Comparison of ENCODE assay signal across 7 worm cellular contexts in genomic region chrIII:7548963-7549362, ce11.
TF ChIP-seq lines count a peak whose summit lies in the region.

No protein-coding gene starts in this region.

TF ChIP-seq in whole organism, L1 larva, 84 proteins besides CTCF, POLR2A, EP300 and RAD21:
- TF ChIP-seq nhr-71 (tag; optimal IDR thresholded peaks at IDR 0.05; lab: Kevin White, UChicago) = peak; percentile 30
- TF ChIP-seq zip-4 (GFP tag; optimal IDR thresholded peaks at IDR 0.05; lab: Kevin White, UChicago) = no peak
- no peak for TF ChIP-seq swsn-7 (tag; optimal IDR thresholded peaks at IDR 0.05; lab: Kevin White, UChicago)
- TF ChIP-seq mab-9 (GFP tag; IDR thresholded peaks at IDR 0.05; lab: Robert Waterston, UW) = no peak
- no peak for TF ChIP-seq lsy-2 (tag; optimal IDR thresholded peaks at IDR 0.05; lab: Kevin White, UChicago)
- peak; percentile 75 for TF ChIP-seq lin-14 (GFP tag; optimal IDR thresholded peaks at IDR 0.05; lab: Kevin White, UChicago)
- TF ChIP-seq nhr-84 (tag; optimal IDR thresholded peaks at IDR 0.05; lab: Kevin White, UChicago) = no peak
- peak; percentile 20 for TF ChIP-seq rnt-1 (tag; optimal IDR thresholded peaks at IDR 0.05; lab: Kevin White, UChicago)
- no peak for TF ChIP-seq blmp-1 (tag; optimal IDR thresholded peaks at IDR 0.05; lab: Kevin White, UChicago)
- peak; percentile 52 for TF ChIP-seq pag-3 (tag; optimal IDR thresholded peaks at IDR 0.05; lab: Kevin White, UChicago; ENCODE audit: borderline replicate concordance, insufficient read depth)
- TF ChIP-seq lin-35 (GFP tag; optimal IDR thresholded peaks at IDR 0.05; lab: Kevin White, UChicago) = no peak
- TF ChIP-seq nhr-19 (GFP tag; conservative IDR thresholded peaks at IDR 0.05; lab: Robert Waterston, UW) = 0 out of 2 replicates have a peak, but pooled peaks have one; percentile 9
- no peak for TF ChIP-seq elt-2 (tag; optimal IDR thresholded peaks at IDR 0.05; lab: Kevin White, UChicago)

TF ChIP-seq in whole organism, L2 larva, 48 proteins besides CTCF, POLR2A, EP300 and RAD21 (continues in another document):
- no peak for TF ChIP-seq nhr-237 (tag; optimal IDR thresholded peaks at IDR 0.05; lab: Kevin White, UChicago)
- TF ChIP-seq nhr-21 (tag; optimal IDR thresholded peaks at IDR 0.05; lab: Kevin White, UChicago) = no peak
- TF ChIP-seq ceh-16 (tag; optimal IDR thresholded peaks at IDR 0.05; lab: Kevin White, UChicago) = no peak
- no peak for TF ChIP-seq C34F6.9 (tag; optimal IDR thresholded peaks at IDR 0.05; lab: Kevin White, UChicago)
- no peak for TF ChIP-seq aly-2 (tag; optimal IDR thresholded peaks at IDR 0.05; lab: Kevin White, UChicago)
- peak; percentile 1 for TF ChIP-seq sem-4 (tag; optimal IDR thresholded peaks at IDR 0.05; lab: Kevin White, UChicago)
- peak; percentile 50 for TF ChIP-seq F13H6.1 (tag; optimal IDR thresholded peaks at IDR 0.05; lab: Kevin White, UChicago)
- no peak for TF ChIP-seq ztf-1 (GFP tag; conservative IDR thresholded peaks at IDR 0.05; lab: Robert Waterston, UW)
- no peak for TF ChIP-seq sma-3 (GFP tag; optimal IDR thresholded peaks at IDR 0.05; lab: Kevin White, UChicago)
- TF ChIP-seq elt-3 (tag; optimal IDR thresholded peaks at IDR 0.05; lab: Kevin White, UChicago) = no peak
- TF ChIP-seq crh-2 (tag; optimal IDR thresholded peaks at IDR 0.05; lab: Kevin White, UChicago) = no peak
- no peak for TF ChIP-seq egl-27 (tag; optimal IDR thresholded peaks at IDR 0.05; lab: Kevin White, UChicago)
- peak in 1 of 2 experiments; percentile 44 for TF ChIP-seq lsy-2 (tag; optimal IDR thresholded peaks at IDR 0.05; lab: Kevin White, UChicago)
- TF ChIP-seq blmp-1 (tag; optimal IDR thresholded peaks at IDR 0.05; lab: Kevin White, UChicago; ENCODE audit: insufficient read depth) = no peak

TF ChIP-seq in whole organism, L3 larva, 47 proteins besides CTCF, POLR2A, EP300 and RAD21:
- TF ChIP-seq nhr-76 (tag; optimal IDR thresholded peaks at IDR 0.05; lab: Kevin White, UChicago) (no peak), fos-1 (tag; optimal IDR thresholded peaks at IDR 0.05; lab: Kevin White, UChicago) (no peak), unc-39 (tag; optimal IDR thresholded peaks at IDR 0.05; lab: Kevin White, UChicago) (no peak), pha-4 (tag; optimal IDR thresholded peaks at IDR 0.05; lab: Kevin White, UChicago) (no peak), egl-5 (tag; optimal IDR thresholded peaks at IDR 0.05; lab: Kevin White, UChicago) (no peak), nfya-1 (tag; optimal IDR thresholded peaks at IDR 0.05; lab: Kevin White, UChicago; ENCODE audit: insufficient read depth) (peak; percentile 28), aly-2 (tag; optimal IDR thresholded peaks at IDR 0.05; lab: Kevin White, UChicago) (no peak), snpc-4 (tag; optimal IDR thresholded peaks at IDR 0.05; lab: Kevin White, UChicago) (no peak), skn-1 (tag; optimal IDR thresholded peaks at IDR 0.05; lab: Kevin White, UChicago) (no peak), ztf-11 (tag; optimal IDR thresholded peaks at IDR 0.05; lab: Kevin White, UChicago) (no peak), unc-62 (GFP tag; optimal IDR thresholded peaks at IDR 0.05; lab: Kevin White, UChicago) (peak; percentile 59)

TF ChIP-seq in whole organism, L4 larva, 104 proteins besides CTCF, POLR2A, EP300 and RAD21:
- peak; percentile 44 for TF ChIP-seq nhr-11 (tag; optimal IDR thresholded peaks at IDR 0.05; lab: Kevin White, UChicago)
- TF ChIP-seq daf-16 (GFP tag; optimal IDR thresholded peaks at IDR 0.05; lab: Kevin White, UChicago) = peak in 1 of 2 experiments; percentile 15
- TF ChIP-seq daf-16 (tag; optimal IDR thresholded peaks at IDR 0.05; lab: Kevin White, UChicago) = no peak
- TF ChIP-seq F26F4.8 (GFP tag; conservative IDR thresholded peaks at IDR 0.05; lab: Robert Waterston, UW) = no peak
- TF ChIP-seq arid-1 (GFP tag; conservative IDR thresholded peaks at IDR 0.05; lab: Robert Waterston, UW) = no peak
- 0 out of 2 replicates have a peak, but pooled peaks have one; percentile 40 for TF ChIP-seq ceh-20 (GFP tag; IDR thresholded peaks at IDR 0.05; lab: Robert Waterston, UW)
- TF ChIP-seq lsy-2 (tag; optimal IDR thresholded peaks at IDR 0.05; lab: Kevin White, UChicago) = peak in 1 of 2 experiments; percentile 51
- peak in 1 of 2 experiments; percentile 81 for TF ChIP-seq unc-62 (GFP tag; optimal IDR thresholded peaks at IDR 0.05 in 1 of 2; lab: Kevin White, UChicago)
- no peak for TF ChIP-seq unc-62 (tag; optimal IDR thresholded peaks at IDR 0.05; lab: Kevin White, UChicago)

TF ChIP-seq in whole organism, late embryonic, 69 proteins besides CTCF, POLR2A, EP300 and RAD21:
- TF ChIP-seq unc-55 (GFP tag; optimal IDR thresholded peaks at IDR 0.05; lab: Kevin White, UChicago) (peak; percentile 86), K09A11.1 (tag; optimal IDR thresholded peaks at IDR 0.05; lab: Kevin White, UChicago; ENCODE audit: insufficient read depth) (no peak)

TF ChIP-seq in whole organism, mixed stage, embryonic, 35 proteins besides CTCF, POLR2A, EP300 and RAD21 (continues in another document):
- TF ChIP-seq hlh-1 (tag; optimal IDR thresholded peaks at IDR 0.05; lab: Kevin White, UChicago) (peak; percentile 78), unc-62 (GFP tag; optimal IDR thresholded peaks at IDR 0.05; lab: Kevin White, UChicago) (peak; percentile 96), cnd-1 (tag; optimal IDR thresholded peaks at IDR 0.05; lab: Kevin White, UChicago) (peak; percentile 14), ces-1 (GFP tag; optimal IDR thresholded peaks at IDR 0.05; lab: Kevin White, UChicago) (no peak), blmp-1 (tag; optimal IDR thresholded peaks at IDR 0.05; lab: Kevin White, UChicago) (no peak), sptf-1 (tag; optimal IDR thresholded peaks at IDR 0.05; lab: Kevin White, UChicago) (no peak), snpc-4 (tag; optimal IDR thresholded peaks at IDR 0.05; lab: Kevin White, UChicago) (no peak), sem-2 (GFP tag; optimal IDR thresholded peaks at IDR 0.05; lab: Kevin White, UChicago) (no peak), unc-120 (tag; optimal IDR thresholded peaks at IDR 0.05; lab: Kevin White, UChicago; ENCODE audit: poor library complexity, severe bottlenecking) (peak; percentile 50), lin-32 (GFP tag; optimal IDR thresholded peaks at IDR 0.05; lab: Kevin White, UChicago) (no peak), pha-4 (tag; optimal IDR thresholded peaks at IDR 0.05; lab: Kevin White, UChicago) (no peak), ztf-11 (tag; optimal IDR thresholded peaks at IDR 0.05; lab: Kevin White, UChicago) (no peak), nhr-12 (tag; optimal IDR thresholded peaks at IDR 0.05; lab: Kevin White, UChicago) (no peak), nhr-2 (tag; optimal IDR thresholded peaks at IDR 0.05; lab: Kevin White, UChicago) (no peak), tbx-8 (GFP tag; optimal IDR thresholded peaks at IDR 0.05; lab: Kevin White, UChicago) (no peak), flh-1 (GFP tag; optimal IDR thresholded peaks at IDR 0.05; lab: Kevin White, UChicago) (no peak), mab-5 (tag; optimal IDR thresholded peaks at IDR 0.05; lab: Kevin White, UChicago) (no peak), elt-1 (tag; optimal IDR thresholded peaks at IDR 0.05; lab: Kevin White, UChicago; ENCODE audit: borderline replicate concordance, insufficient read depth) (no peak), ceh-43 (GFP tag; optimal IDR thresholded peaks at IDR 0.05; lab: Kevin White, UChicago) (no peak), lsy-2 (tag; optimal IDR thresholded peaks at IDR 0.05; lab: Kevin White, UChicago) (no peak), lin-13 (tag; optimal IDR thresholded peaks at IDR 0.05; lab: Kevin White, UChicago) (no peak), nhr-28 (tag; optimal IDR thresholded peaks at IDR 0.05; lab: Kevin White, UChicago) (no peak), M03D4.4 (tag; optimal IDR thresholded peaks at IDR 0.05; lab: Kevin White, UChicago) (no peak), nhr-237 (tag; optimal IDR thresholded peaks at IDR 0.05; lab: Kevin White, UChicago) (no peak)

TF ChIP-seq in whole organism, young adult, 124 proteins besides CTCF, POLR2A, EP300 and RAD21:
- TF ChIP-seq mcd-1 (GFP tag; IDR thresholded peaks at IDR 0.05; lab: Robert Waterston, UW) (no peak), K12H6.12 (tag; optimal IDR thresholded peaks at IDR 0.05; lab: Kevin White, UChicago) (peak; percentile 9)
